Fruit fly (Drosophila melanogaster): Measurements from ENCODE around the gene CG13689.

dm6 chr2L:563769-564550, 38.7 kb upstream of the CG13689 start, which contains the start of the genes uncNacbeta and CG2794:
- no peak for TF ChIP-seq woc (GFP tag; optimal IDR thresholded peaks at IDR 0.05)
- TF ChIP-seq lola (GFP tag; optimal IDR thresholded peaks at IDR 0.05), result no peak
- no peak for TF ChIP-seq Hr83 (GFP tag; optimal IDR thresholded peaks at IDR 0.05; ENCODE audit: poor library complexity, severe bottlenecking)
- TF ChIP-seq Mio (GFP tag; optimal IDR thresholded peaks at IDR 0.05), result no peak
- no peak for TF ChIP-seq Abd-B (GFP tag; optimal IDR thresholded peaks at IDR 0.05)
- TF ChIP-seq OdsH (GFP tag; optimal IDR thresholded peaks at IDR 0.05), result no peak
- TF ChIP-seq pan (optimal IDR thresholded peaks at IDR 0.05), result no peak
- TF ChIP-seq Myc (optimal IDR thresholded peaks at IDR 0.05), result peak; percentile 91
